Worm (Caenorhabditis elegans): Measurements from ENCODE around the gene F57G12.1.

DNA sequence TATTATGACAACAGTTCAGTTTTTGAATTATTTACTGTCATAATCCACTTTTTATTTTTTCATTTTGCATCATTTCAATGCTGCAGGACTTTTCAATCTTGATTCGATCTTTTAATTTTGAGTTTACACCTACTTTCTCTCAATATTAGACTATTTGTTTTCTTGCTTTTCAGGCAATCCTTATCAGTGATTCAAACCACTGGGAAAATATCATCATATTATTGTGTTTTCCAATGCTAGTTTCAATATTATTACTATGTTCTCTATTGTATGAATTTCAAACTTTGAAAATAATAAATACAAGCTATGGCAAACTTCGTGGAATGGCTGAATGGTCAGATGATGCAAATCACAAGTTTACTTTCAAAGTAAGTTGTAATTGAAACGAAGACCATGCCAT lies 48.0 kb upstream of the F57G12.1 start, which contains the start of gene cest-8:
- TF ChIP-seq fkh-10 (GFP tag; optimal IDR thresholded peaks at IDR 0.05) = no peak
- no peak for TF ChIP-seq zag-1 (tag; optimal IDR thresholded peaks at IDR 0.05)
- no peak for TF ChIP-seq R02D3.7 (tag; optimal IDR thresholded peaks at IDR 0.05)
- TF ChIP-seq fos-1 (tag; optimal IDR thresholded peaks at IDR 0.05) = no peak
- TF ChIP-seq unc-39 (tag; optimal IDR thresholded peaks at IDR 0.05) = no peak
- no peak for TF ChIP-seq ama-1 (optimal IDR thresholded peaks at IDR 0.05)
- TF ChIP-seq ztf-11 (tag; optimal IDR thresholded peaks at IDR 0.05) = no peak
- no peak for TF ChIP-seq mml-1 (tag; optimal IDR thresholded peaks at IDR 0.05)
- TF ChIP-seq ceh-82 (tag; optimal IDR thresholded peaks at IDR 0.05) = no peak
- TF ChIP-seq unc-62 (GFP tag; optimal IDR thresholded peaks at IDR 0.05) = no peak
- no peak for TF ChIP-seq ceh-16 (tag; optimal IDR thresholded peaks at IDR 0.05)
- no peak for TF ChIP-seq nhr-23 (tag; optimal IDR thresholded peaks at IDR 0.05)
- TF ChIP-seq nhr-67 (tag; optimal IDR thresholded peaks at IDR 0.05) = no peak
